Worm (Caenorhabditis elegans): ENCODE measurements around the gene irld-21.

Gene irld-21

DNA sequence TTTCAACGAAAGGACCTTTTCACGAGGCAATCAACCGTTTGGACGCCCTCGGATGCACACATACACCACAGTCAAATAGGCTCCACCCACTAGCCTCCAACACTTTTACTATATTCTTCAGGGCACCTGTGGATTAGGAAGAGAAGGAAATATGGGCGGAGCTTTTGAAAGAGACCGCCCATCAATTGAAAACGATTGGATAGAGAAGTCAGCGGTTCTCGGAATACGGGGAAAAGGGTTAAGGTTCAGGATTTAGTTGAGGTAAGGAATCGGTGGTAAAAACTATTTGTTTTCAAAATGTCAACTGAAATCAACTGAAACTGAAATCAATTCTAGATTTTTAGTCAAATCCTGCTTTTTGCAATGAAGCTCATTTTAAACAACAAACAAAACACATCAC is 11.7 kb downstream of the irld-21 start, which contains the start of gene egl-38:
Gene egl-38, minus strand, starts transcription at position 101 of the 400 bp plus-strand sequence.
- no peak for TF ChIP-seq nhr-237 (tag; optimal IDR thresholded peaks at IDR 0.05)
- no peak for TF ChIP-seq tbx-2 (tag; optimal IDR thresholded peaks at IDR 0.05)
- no peak for TF ChIP-seq nhr-19 (GFP tag; conservative IDR thresholded peaks at IDR 0.05)
- TF ChIP-seq elt-2 (tag; optimal IDR thresholded peaks at IDR 0.05), result no peak

DNA sequence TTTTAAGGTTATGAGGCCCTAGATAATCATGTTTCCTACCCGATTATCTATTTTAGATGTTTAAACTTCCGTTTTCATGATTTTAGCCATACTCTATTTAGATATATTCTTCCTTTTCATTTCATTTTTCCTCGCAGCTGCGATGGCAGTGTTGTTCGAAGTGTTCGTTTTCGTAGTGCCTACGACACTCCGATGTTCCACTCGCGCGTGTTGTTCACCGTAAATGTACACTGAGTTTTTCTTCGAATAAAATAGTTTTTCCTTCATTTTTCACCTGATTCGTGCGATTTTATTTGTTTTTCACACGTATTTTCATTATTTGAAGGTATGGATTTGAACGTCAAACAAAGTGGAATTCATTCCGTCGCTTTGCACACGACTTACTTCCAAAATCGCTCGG is 25.2 kb downstream of the irld-21 start, which contains the start of gene dis-3:
Gene dis-3, plus strand, starts transcription at position 322 of the 400 bp plus-strand sequence.
- TF ChIP-seq lin-35 (GFP tag; optimal IDR thresholded peaks at IDR 0.05) (peak in 1 of 2 experiments; percentile 45), blmp-1 (tag; optimal IDR thresholded peaks at IDR 0.05) (peak; percentile 22), rnt-1 (tag; optimal IDR thresholded peaks at IDR 0.05) (peak; percentile 1), pax-3 (tag; optimal IDR thresholded peaks at IDR 0.05) (no peak), efl-1 (optimal IDR thresholded peaks at IDR 0.05) (peak; percentile 16 to 36), efl-1 (GFP tag; optimal IDR thresholded peaks at IDR 0.05 in 1 of 2) (peak in 1 of 2 experiments; percentile 57), ama-1 (optimal IDR thresholded peaks at IDR 0.05) (no peak), dpl-1 (GFP tag; optimal IDR thresholded peaks at IDR 0.05) (peak in 1 of 3 experiments; percentile 26)

DNA sequence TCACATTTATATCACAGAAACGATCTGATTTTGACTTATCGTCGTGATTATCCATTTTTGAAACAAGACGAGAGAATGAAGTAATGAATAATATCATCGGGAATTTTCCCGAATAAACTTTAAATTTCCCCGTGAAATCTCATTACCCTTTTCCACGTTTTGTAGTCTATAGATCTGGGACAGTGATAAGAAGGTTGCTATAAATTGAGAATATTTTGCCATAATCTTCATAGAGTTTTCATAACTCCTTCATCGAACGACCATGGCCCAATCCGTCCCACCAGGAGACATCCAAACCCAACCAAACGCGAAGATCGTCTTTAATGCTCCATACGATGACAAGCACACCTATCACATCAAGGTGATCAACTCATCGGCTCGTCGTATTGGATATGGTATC is 26.9 kb downstream of the irld-21 start, which contains the start of the genes C04G2.5 and msp-36:
Gene C04G2.5, minus strand, starts transcription at position 101 of the 400 bp plus-strand sequence.
Gene msp-36, plus strand, starts transcription at position 263 of the 400 bp plus-strand sequence.
- no peak for TF ChIP-seq ceh-82 (tag; optimal IDR thresholded peaks at IDR 0.05)
- no peak for TF ChIP-seq unc-86 (tag; optimal IDR thresholded peaks at IDR 0.05)
- no peak for TF ChIP-seq hpl-2 (GFP tag; optimal IDR thresholded peaks at IDR 0.05)
- no peak for TF ChIP-seq hlh-4 (tag; optimal IDR thresholded peaks at IDR 0.05)
- no peak for TF ChIP-seq F16B12.6 (tag; optimal IDR thresholded peaks at IDR 0.05)
- no peak for TF ChIP-seq zag-1 (tag; optimal IDR thresholded peaks at IDR 0.05)
- TF ChIP-seq ztf-4 (tag; optimal IDR thresholded peaks at IDR 0.05), result no peak
- no peak for TF ChIP-seq C04F5.9 (tag; optimal IDR thresholded peaks at IDR 0.05)
- TF ChIP-seq lin-14 (GFP tag; optimal IDR thresholded peaks at IDR 0.05), result no peak

DNA sequence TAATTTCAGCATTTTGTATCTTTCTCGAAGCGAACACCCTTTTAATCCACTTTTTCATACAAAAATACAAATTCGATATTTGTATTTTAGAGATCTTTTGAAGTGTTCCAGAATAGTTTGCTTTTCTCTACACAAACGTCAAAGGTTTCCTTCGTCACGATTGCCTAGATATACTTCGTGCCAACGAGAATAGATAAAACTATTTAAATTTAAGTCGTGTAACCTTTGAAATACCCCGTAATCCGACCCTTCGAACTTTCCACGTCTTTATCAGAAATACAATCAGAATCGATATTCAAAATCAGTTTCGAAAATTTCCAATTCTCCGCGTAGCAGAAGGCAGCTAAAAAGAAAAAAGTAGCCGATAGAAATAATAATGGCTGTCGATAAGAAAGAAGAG is 31.7 kb downstream of the irld-21 start, which contains the start of gene ttbk-5:
Gene ttbk-5, plus strand, starts transcription at position 301 of the 400 bp plus-strand sequence.
- TF ChIP-seq blmp-1 (tag; optimal IDR thresholded peaks at IDR 0.05) (no peak), lir-3 (tag; optimal IDR thresholded peaks at IDR 0.05; ENCODE audit: poor library complexity) (no peak), zip-4 (GFP tag; optimal IDR thresholded peaks at IDR 0.05) (no peak), ceh-63 (GFP tag; optimal IDR thresholded peaks at IDR 0.05) (no peak), snpc-4 (tag; optimal IDR thresholded peaks at IDR 0.05) (no peak), xbp-1 (tag; optimal IDR thresholded peaks at IDR 0.05) (no peak), elt-3 (tag; optimal IDR thresholded peaks at IDR 0.05) (no peak), C04F5.9 (tag; optimal IDR thresholded peaks at IDR 0.05) (no peak), mef-2 (tag; optimal IDR thresholded peaks at IDR 0.05) (no peak), dpl-1 (GFP tag; optimal IDR thresholded peaks at IDR 0.05) (no peak), ces-1 (GFP tag; optimal IDR thresholded peaks at IDR 0.05) (no peak), efl-1 (optimal IDR thresholded peaks at IDR 0.05) (no peak), efl-1 (GFP tag; optimal IDR thresholded peaks at IDR 0.05 in 1 of 2) (no peak), alr-1 (tag; optimal IDR thresholded peaks at IDR 0.05; ENCODE audit: borderline replicate concordance) (no peak), fkh-8 (tag; optimal IDR thresholded peaks at IDR 0.05) (no peak), sptf-1 (tag; optimal IDR thresholded peaks at IDR 0.05) (no peak), lin-13 (GFP tag; optimal IDR thresholded peaks at IDR 0.05) (no peak), ztf-4 (tag; optimal IDR thresholded peaks at IDR 0.05) (no peak)

DNA sequence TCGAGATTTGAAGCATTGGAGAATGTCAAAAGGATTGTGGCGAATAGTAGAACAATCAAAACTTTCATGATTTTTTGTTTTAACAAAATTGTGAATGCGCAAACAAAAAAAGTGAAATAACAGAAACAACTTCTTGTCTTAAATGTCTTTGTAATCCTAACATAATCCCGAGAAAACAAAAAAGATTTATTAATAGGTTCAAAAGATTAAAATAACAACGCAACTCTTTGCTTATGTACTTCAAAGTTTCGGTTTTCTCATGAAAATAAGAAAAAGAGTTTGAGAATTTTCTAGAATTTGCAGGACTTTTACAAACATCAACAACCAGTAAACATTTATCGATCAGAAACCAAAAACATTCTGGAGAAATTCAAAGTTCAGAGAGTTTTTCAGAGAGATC is 32.3 kb downstream of the irld-21 start, which contains the start of gene ttr-39:
Gene ttr-39, minus strand, starts transcription at position 101 of the 400 bp plus-strand sequence.
- TF ChIP-seq mab-9 (GFP tag; IDR thresholded peaks at IDR 0.05) (0 out of 2 replicates have a peak, but pooled peaks have one; percentile 21), ama-1 (optimal IDR thresholded peaks at IDR 0.05) (no peak), nhr-90 (tag; optimal IDR thresholded peaks at IDR 0.05; ENCODE audit: poor library complexity) (no peak)

Data from whole organism, L1 larva.